Worm (Caenorhabditis elegans): ENCODE data around the gene tba-7.

ce11 chrIII:11378910-11379309 lies 7.3 kb upstream of the tba-7 start:
- TF ChIP-seq aly-2 (tag; optimal IDR thresholded peaks at IDR 0.05) (no peak), elt-3 (tag; optimal IDR thresholded peaks at IDR 0.05) (no peak), nhr-237 (tag; optimal IDR thresholded peaks at IDR 0.05) (no peak), unc-62 (GFP tag; optimal IDR thresholded peaks at IDR 0.05) (no peak)

All from whole organism, L2 larva.